Fruit fly (Drosophila melanogaster) whole organism, embryonic: ENCODE measurements around the gene mTor.

ENCODE experiments used
- Ada2b ChIP-seq: fragments of 200-800 bp; sonication (Bioruptor generic); IDR thresholded peaks from 2 replicates; pipeline ENCODE4 v1.3.6; 2022; ENCODE audit warnings: missing biosample characterization, missing genetic modification characterization
- Antp ChIP-seq: fragments of 200-800 bp; sonication (Bioruptor generic); optimal IDR thresholded peaks from 3 replicates; lab custom pipeline; 2016; ENCODE audit warnings: missing biosample characterization, missing genetic modification characterization
- CG1024 ChIP-seq: fragments of 200-800 bp; sonication (Bioruptor generic); IDR thresholded peaks from 2 replicates; pipeline ENCODE4 v1.3.6; 2022; ENCODE audit warnings: missing biosample characterization, missing genetic modification characterization
- CG10654 ChIP-seq: fragments of 200-800 bp; sonication (Bioruptor generic); optimal IDR thresholded peaks from 2 replicates; lab custom pipeline; 2016; ENCODE audit warnings: missing biosample characterization, missing genetic modification characterization
- CG14441 ChIP-seq: fragments of 200-800 bp; sonication (Bioruptor generic); IDR thresholded peaks from 2 replicates; pipeline ENCODE4 v1.3.6; 2022; ENCODE audit warnings: missing biosample characterization, missing genetic modification characterization
- CG14965 ChIP-seq: fragments of 200-800 bp; sonication (Bioruptor generic); optimal IDR thresholded peaks from 2 replicates; lab custom pipeline; 2016; ENCODE audit warnings: missing biosample characterization, missing genetic modification characterization, borderline replicate concordance
- CG15514 ChIP-seq: fragments of 200-800 bp; sonication (Bioruptor generic); optimal IDR thresholded peaks from 3 replicates; lab custom pipeline; 2017; ENCODE audit warnings: missing biosample characterization, missing genetic modification characterization, mild to moderate bottlenecking, moderate library complexity, missing genetic modification reagents
- CG17612 ChIP-seq: fragments of 200-800 bp; sonication (Bioruptor generic); IDR thresholded peaks from 2 replicates; pipeline ENCODE4 v1.3.6; 2022; ENCODE audit warnings: missing biosample characterization, missing genetic modification characterization
- CG18011 ChIP-seq: fragments of 200-800 bp; sonication (Bioruptor generic); optimal IDR thresholded peaks from 2 replicates; lab custom pipeline; 2017; ENCODE audit warnings: missing biosample characterization, missing genetic modification characterization, mild to moderate bottlenecking, moderate library complexity, missing genotype
- CG32772 ChIP-seq: fragments of 200-800 bp; sonication (Bioruptor generic); IDR thresholded peaks from 2 replicates; pipeline ENCODE4 v1.3.6; 2022; ENCODE audit warnings: missing biosample characterization, missing genetic modification characterization
- CG33213 ChIP-seq: fragments of 200-800 bp; sonication (Bioruptor generic); optimal IDR thresholded peaks from 3 replicates; lab custom pipeline; 2016; ENCODE audit warnings: missing biosample characterization, missing genetic modification characterization
- CG34376 ChIP-seq: fragments of 200-800 bp; sonication (Bioruptor generic); optimal IDR thresholded peaks from 2 replicates; lab custom pipeline; 2018; ENCODE audit warnings: missing biosample characterization, mild to moderate bottlenecking, missing genetic modification characterization
- CG4282 ChIP-seq: fragments of 200-800 bp; sonication (Bioruptor generic); optimal IDR thresholded peaks from 2 replicates; lab custom pipeline; 2016; ENCODE audit warnings: missing biosample characterization, missing genetic modification characterization
- CG4328 ChIP-seq: fragments of 200-800 bp; sonication (Bioruptor generic); optimal IDR thresholded peaks from 3 replicates; lab custom pipeline; 2017; ENCODE audit warnings: missing biosample characterization, missing genetic modification reagents, missing genetic modification characterization
- CG6254 ChIP-seq: fragments of 200-800 bp; sonication (Bioruptor generic); optimal IDR thresholded peaks from 3 replicates; lab custom pipeline; 2017; ENCODE audit warnings: mild to moderate bottlenecking, missing biosample characterization, missing genetic modification reagents, missing genetic modification characterization
- CG7745 ChIP-seq: fragments of 200-800 bp; sonication (Bioruptor generic); optimal IDR thresholded peaks from 2 replicates; lab custom pipeline; 2018; ENCODE audit warnings: missing biosample characterization, mild to moderate bottlenecking, missing genetic modification characterization, moderate library complexity
- CG8765 ChIP-seq: fragments of 200-800 bp; sonication (Bioruptor generic); IDR thresholded peaks from 2 replicates; pipeline ENCODE4 v1.3.6; 2022; ENCODE audit warnings: missing biosample characterization, missing genetic modification characterization
- CG8924 ChIP-seq: fragments of 200-800 bp; optimal IDR thresholded peaks from 3 replicates; lab custom pipeline; 2019; ENCODE audit warnings: missing biosample characterization, mild to moderate bottlenecking, missing genetic modification characterization, moderate library complexity
- Camta ChIP-seq: fragments of 200-800 bp; sonication (Bioruptor generic); optimal IDR thresholded peaks from 2 replicates; lab custom pipeline; 2016; ENCODE audit warnings: missing biosample characterization, missing genetic modification characterization
- CkIIα-i1 ChIP-seq: fragments of 200-800 bp; sonication (Bioruptor generic); IDR thresholded peaks from 2 replicates; pipeline ENCODE4 v1.3.6; 2022; ENCODE audit warnings: missing biosample characterization, missing genetic modification characterization
- Drgx ChIP-seq: fragments of 200-800 bp; sonication (Bioruptor generic); IDR thresholded peaks from 2 replicates; pipeline ENCODE4 v1.3.6; 2022; ENCODE audit warnings: missing biosample characterization, missing genetic modification characterization
- Fer2 ChIP-seq: fragments of 200-800 bp; sonication (Bioruptor generic); optimal IDR thresholded peaks from 2 replicates; lab custom pipeline; 2018; ENCODE audit warnings: missing biosample characterization, mild to moderate bottlenecking, missing genetic modification characterization, moderate library complexity
- Gug ChIP-seq: fragments of 200-800 bp; sonication (Bioruptor generic); IDR thresholded peaks from 4 replicates; pipeline ENCODE4 v1.3.6; 2022; ENCODE audit warnings: missing biosample characterization, missing genetic modification characterization
- HLH4C ChIP-seq: fragments of 200-800 bp; sonication (Bioruptor generic); IDR thresholded peaks from 3 replicates; pipeline ENCODE4 v1.3.6; 2022; ENCODE audit warnings: missing biosample characterization, missing genetic modification characterization; ENCODE audit not compliant: partially characterized antibody
- Hand ChIP-seq: fragments of 200-800 bp; sonication (Bioruptor generic); optimal IDR thresholded peaks from 2 replicates; lab custom pipeline; 2017; ENCODE audit warnings: mild to moderate bottlenecking, missing biosample characterization, missing genetic modification reagents, missing genetic modification characterization
- Hmx ChIP-seq: fragments of 200-800 bp; sonication (Bioruptor generic); optimal IDR thresholded peaks from 2 replicates; lab custom pipeline; 2016; ENCODE audit warnings: missing biosample characterization, missing genetic modification characterization
- Hr51 ChIP-seq, 2 experiments: fragments of 200-800 bp; sonication (Bioruptor generic); optimal IDR thresholded peaks; 2 replicates in 1 of 2; 3 replicates in 1 of 2; lab custom pipeline; 2016 to 2018; ENCODE audit warnings: missing biosample characterization in 2 of 2, missing genetic modification characterization in 2 of 2, mild to moderate bottlenecking in 1 of 2, moderate library complexity in 1 of 2
- MTF-1 ChIP-seq: fragments of 200-800 bp; sonication (Bioruptor generic); optimal IDR thresholded peaks from 2 replicates; lab custom pipeline; 2018; ENCODE audit warnings: missing biosample characterization, mild to moderate bottlenecking, missing genetic modification characterization, borderline replicate concordance
- Oli ChIP-seq: fragments of 200-800 bp; sonication (Bioruptor generic); optimal IDR thresholded peaks from 2 replicates; lab custom pipeline; 2018; ENCODE audit warnings: missing biosample characterization, mild to moderate bottlenecking, missing genetic modification characterization, moderate library complexity
- Sin3A ChIP-seq: fragments of >200 bp; optimal IDR thresholded peaks from 2 replicates; lab custom pipeline; 2018
- al ChIP-seq: fragments of 200-800 bp; sonication (Bioruptor generic); IDR thresholded peaks from 2 replicates; pipeline ENCODE4 v1.3.6; 2022; ENCODE audit warnings: missing biosample characterization, missing genetic modification characterization
- ase ChIP-seq: fragments of 200-800 bp; sonication (Bioruptor generic); IDR thresholded peaks from 3 replicates; pipeline ENCODE4 v1.3.6; 2022; ENCODE audit warnings: missing biosample characterization, missing genetic modification characterization
- dati ChIP-seq: fragments of 200-800 bp; sonication (Bioruptor generic); IDR thresholded peaks from 2 replicates; pipeline ENCODE4 v1.3.6; 2022; ENCODE audit warnings: missing biosample characterization, missing genetic modification characterization
- dmrt11E ChIP-seq: fragments of 200-800 bp; sonication (Bioruptor generic); optimal IDR thresholded peaks from 3 replicates; lab custom pipeline; 2018; ENCODE audit warnings: missing biosample characterization, mild to moderate bottlenecking, missing genetic modification characterization, moderate library complexity
- eve ChIP-seq, 2 experiments: fragments of >200 bp; optimal IDR thresholded peaks; 2 replicates each; lab custom pipeline; 2017; ENCODE audit warnings: missing biosample characterization in 2 of 2, missing genetic modification characterization in 2 of 2
- fd96Cb ChIP-seq: fragments of 200-800 bp; sonication (Bioruptor generic); optimal IDR thresholded peaks from 2 replicates; lab custom pipeline; 2018; ENCODE audit warnings: missing biosample characterization, mild to moderate bottlenecking, missing genetic modification characterization, moderate library complexity
- nerfin-2 ChIP-seq: fragments of 200-800 bp; sonication (Bioruptor generic); IDR thresholded peaks from 2 replicates; pipeline ENCODE4 v1.3.6; 2022; ENCODE audit warnings: missing biosample characterization, missing genetic modification characterization; ENCODE audit not compliant: partially characterized antibody
- onecut ChIP-seq: fragments of 200-800 bp; sonication (Bioruptor generic); IDR thresholded peaks from 2 replicates; pipeline ENCODE4 v1.3.6; 2022; ENCODE audit warnings: missing biosample characterization, missing genetic modification characterization
- p53 ChIP-seq: fragments of 200-800 bp; sonication (Bioruptor generic); optimal IDR thresholded peaks from 2 replicates; lab custom pipeline; 2016; ENCODE audit warnings: missing biosample characterization, missing genetic modification characterization
- pros ChIP-seq: fragments of 200-800 bp; sonication (Bioruptor generic); optimal IDR thresholded peaks from 3 replicates; lab custom pipeline; 2019; ENCODE audit warnings: missing biosample characterization, mild to moderate bottlenecking, missing genetic modification characterization, moderate library complexity
- psq ChIP-seq: fragments of 200-800 bp; sonication (Bioruptor generic); optimal IDR thresholded peaks from 2 replicates; lab custom pipeline; 2017; ENCODE audit warnings: missing biosample characterization, missing genetic modification characterization
- ranshi ChIP-seq: fragments of 200-800 bp; sonication (Bioruptor generic); IDR thresholded peaks from 2 replicates; pipeline ENCODE4 v1.3.6; 2022; ENCODE audit warnings: missing biosample characterization, missing genetic modification characterization
- ro ChIP-seq: fragments of 200-800 bp; sonication (Bioruptor generic); IDR thresholded peaks from 2 replicates; pipeline ENCODE4 v1.3.6; 2022; ENCODE audit warnings: missing biosample characterization, missing genetic modification characterization
- sens-2 ChIP-seq: fragments of 200-800 bp; sonication (Bioruptor generic); IDR thresholded peaks from 2 replicates; pipeline ENCODE4 v1.3.6; 2022; ENCODE audit warnings: missing biosample characterization, missing genetic modification characterization
- tll ChIP-seq, 2 experiments: fragments of 200-800 bp in 1 of 2; fragments of >200 bp in 1 of 2; sonication (Bioruptor generic) in 1 of 2; optimal IDR thresholded peaks; 2 replicates each; lab custom pipeline; 2017 to 2019; ENCODE audit warnings: missing biosample characterization in 2 of 2, missing genetic modification characterization in 2 of 2, mild to moderate bottlenecking in 1 of 2, moderate library complexity in 1 of 2
- tup ChIP-seq: fragments of 200-800 bp; sonication (Bioruptor generic); optimal IDR thresholded peaks from 2 replicates; lab custom pipeline; 2016; ENCODE audit warnings: missing biosample characterization, mild to moderate bottlenecking, missing genetic modification characterization, moderate library complexity
- wek ChIP-seq: fragments of 200-800 bp; sonication (Bioruptor generic); optimal IDR thresholded peaks from 3 replicates; lab custom pipeline; 2018; ENCODE audit warnings: missing biosample characterization, mild to moderate bottlenecking, missing genetic modification characterization, moderate library complexity
- yki ChIP-seq: fragments of >200 bp; optimal IDR thresholded peaks from 3 replicates; lab custom pipeline; 2018

Gene mTor

dm6 chr2L:13018992-13019484 is 14.8 kb downstream of the mTor start, which contains the start of gene Ube4B (continued):
- peak; percentile 71 for TF ChIP-seq HLH4C (GFP tag; lab: Robert Waterston, UW)
- TF ChIP-seq Camta (GFP tag; lab: Kevin White, UChicago), result peak; percentile 36
- no peak for TF ChIP-seq CG4328 (GFP tag; lab: Kevin White, UChicago)
- no peak for TF ChIP-seq tll (GFP tag; optimal IDR thresholded peaks at IDR 0.05; lab: Kevin White, UChicago)
- TF ChIP-seq eve (GFP tag; optimal IDR thresholded peaks at IDR 0.05; lab: Kevin White, UChicago), result no peak
- peak; percentile 62; the same call in 1 of the 2 replicates for TF ChIP-seq al (GFP tag; lab: Robert Waterston, UW)
- no peak for TF ChIP-seq yki (lab: Kevin White, UChicago)
- peak; percentile 67 for TF ChIP-seq nerfin-2
- peak; percentile 58; the same call in 1 of the 4 replicates for TF ChIP-seq Gug (GFP tag; lab: Robert Waterston, UW)
- TF ChIP-seq Fer2 (tag; lab: Kevin White, UChicago), result no peak
- peak; percentile 68 for TF ChIP-seq Antp (GFP tag; lab: Kevin White, UChicago)
- TF ChIP-seq CG14441 (GFP tag; lab: Robert Waterston, UW), result peak; percentile 58; the same call in 1 of the 2 replicates
- no peak for TF ChIP-seq CG7745 (tag; lab: Kevin White, UChicago)
- no peak for TF ChIP-seq MTF-1
- TF ChIP-seq Oli (tag; lab: Kevin White, UChicago), result peak; percentile 31
- peak; percentile 43; the same call in 1 of the 2 replicates for TF ChIP-seq ro (GFP tag; lab: Robert Waterston, UW)
- peak; percentile 61 for TF ChIP-seq p53 (GFP tag; lab: Kevin White, UChicago)
- TF ChIP-seq CG8924 (tag; lab: Kevin White, UChicago), result no peak
- no peak for TF ChIP-seq CG33213
- TF ChIP-seq Drgx (GFP tag; lab: Robert Waterston, UW), result peak; percentile 57; the same call in 1 of the 2 replicates
- TF ChIP-seq pros (GFP tag; lab: Kevin White, UChicago), result no peak
- no peak for TF ChIP-seq dati (GFP tag; lab: Robert Waterston, UW)
- no peak for TF ChIP-seq wek (GFP tag; lab: Kevin White, UChicago)
- TF ChIP-seq CG18011, result peak; percentile 20
- peak; percentile 62 for TF ChIP-seq Sin3A (lab: Kevin White, UChicago)
- TF ChIP-seq CG32772 (GFP tag; lab: Robert Waterston, UW), result peak; percentile 33; the same call in 1 of the 2 replicates
- TF ChIP-seq psq, result peak; percentile 0
- TF ChIP-seq tup (GFP tag; lab: Kevin White, UChicago), result no peak
- TF ChIP-seq dmrt11E (tag; lab: Kevin White, UChicago), result peak; percentile 41
- TF ChIP-seq Hr51 (GFP tag; optimal IDR thresholded peaks at IDR 0.05; lab: Kevin White, UChicago), result peak in 1 of 2 experiments; percentile 78
- TF ChIP-seq Ada2b (GFP tag; lab: Robert Waterston, UW), result peak; percentile 62
- TF ChIP-seq ranshi (GFP tag; lab: Robert Waterston, UW), result peak; percentile 73
- TF ChIP-seq Hmx, result no peak
- TF ChIP-seq Hand (GFP tag; lab: Kevin White, UChicago), result no peak
- peak; percentile 51 for TF ChIP-seq CG34376 (GFP tag; lab: Kevin White, UChicago)
- no peak for TF ChIP-seq CG6254
- no peak for TF ChIP-seq CG17612
- TF ChIP-seq CG8765 (GFP tag; lab: Robert Waterston, UW), result no peak
- TF ChIP-seq CG15514, result peak; percentile 78
- no peak for TF ChIP-seq CG14965 (GFP tag; lab: Kevin White, UChicago)
- no peak for TF ChIP-seq CkIIα-i1 (GFP tag; lab: Robert Waterston, UW)
- TF ChIP-seq ase (GFP tag; lab: Robert Waterston, UW), result peak; percentile 26; the same call in 1 of the 3 replicates
- no peak for TF ChIP-seq CG4282 (GFP tag; lab: Kevin White, UChicago)
- no peak for TF ChIP-seq CG10654 (GFP tag; lab: Kevin White, UChicago)
- no peak for TF ChIP-seq fd96Cb (tag; lab: Kevin White, UChicago)
- peak; percentile 58; the same call in 1 of the 2 replicates for TF ChIP-seq CG1024 (GFP tag; lab: Robert Waterston, UW)
- no peak for TF ChIP-seq sens-2 (GFP tag; lab: Robert Waterston, UW)
- peak; percentile 56 for TF ChIP-seq onecut (GFP tag; lab: Robert Waterston, UW)
- TF ChIP-seq, all 482 proteins: peak for 249
